Worm (Caenorhabditis elegans): ENCODE data around the gene ssr-2.

Gene ssr-2

DNA sequence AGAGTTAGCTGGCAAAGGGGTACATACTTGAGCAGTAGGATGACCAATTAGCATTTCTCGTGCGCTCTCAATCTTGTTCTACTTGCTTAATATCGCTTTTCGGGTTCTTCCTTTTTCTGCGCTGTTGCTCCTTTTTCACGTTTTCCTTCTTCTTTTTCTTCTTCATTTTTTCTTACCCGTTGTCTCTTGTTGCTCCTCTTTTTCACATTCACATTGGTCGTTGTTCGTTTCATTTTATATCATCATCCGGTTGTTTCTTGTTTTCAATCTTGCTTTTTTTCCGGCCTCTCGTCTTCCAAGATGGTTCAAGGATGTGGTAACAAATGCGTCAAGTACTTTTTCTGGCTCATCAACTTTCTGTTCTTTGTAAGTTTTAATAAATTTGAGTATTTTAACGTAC lies 7.4 kb downstream of the ssr-2 start, which contains the start of gene tsp-6:
TSS of gene tsp-6 (plus strand) at position 301 of the 400 bp plus-strand sequence.
- TF ChIP-seq bed-3 (GFP tag; optimal IDR thresholded peaks at IDR 0.05) (no peak), M03D4.4 (tag; optimal IDR thresholded peaks at IDR 0.05) (no peak), unc-39 (tag; optimal IDR thresholded peaks at IDR 0.05) (no peak), tbx-8 (GFP tag; optimal IDR thresholded peaks at IDR 0.05) (no peak), ztf-11 (tag; optimal IDR thresholded peaks at IDR 0.05) (no peak), mls-2 (tag; optimal IDR thresholded peaks at IDR 0.05) (no peak), blmp-1 (tag; optimal IDR thresholded peaks at IDR 0.05) (no peak), mab-5 (tag; optimal IDR thresholded peaks at IDR 0.05) (no peak), nhr-12 (tag; optimal IDR thresholded peaks at IDR 0.05) (no peak), flh-1 (GFP tag; optimal IDR thresholded peaks at IDR 0.05) (no peak), ceh-43 (GFP tag; optimal IDR thresholded peaks at IDR 0.05) (no peak), sem-2 (GFP tag; optimal IDR thresholded peaks at IDR 0.05) (no peak), cnd-1 (tag; optimal IDR thresholded peaks at IDR 0.05) (no peak), nhr-2 (tag; optimal IDR thresholded peaks at IDR 0.05) (no peak), lin-32 (GFP tag; optimal IDR thresholded peaks at IDR 0.05) (no peak), lsy-2 (tag; optimal IDR thresholded peaks at IDR 0.05) (no peak), ham-2 (GFP tag; optimal IDR thresholded peaks at IDR 0.05) (no peak), elt-1 (tag; optimal IDR thresholded peaks at IDR 0.05; ENCODE audit: borderline replicate concordance, insufficient read depth) (no peak), unc-120 (tag; optimal IDR thresholded peaks at IDR 0.05; ENCODE audit: poor library complexity, severe bottlenecking) (no peak)

DNA sequence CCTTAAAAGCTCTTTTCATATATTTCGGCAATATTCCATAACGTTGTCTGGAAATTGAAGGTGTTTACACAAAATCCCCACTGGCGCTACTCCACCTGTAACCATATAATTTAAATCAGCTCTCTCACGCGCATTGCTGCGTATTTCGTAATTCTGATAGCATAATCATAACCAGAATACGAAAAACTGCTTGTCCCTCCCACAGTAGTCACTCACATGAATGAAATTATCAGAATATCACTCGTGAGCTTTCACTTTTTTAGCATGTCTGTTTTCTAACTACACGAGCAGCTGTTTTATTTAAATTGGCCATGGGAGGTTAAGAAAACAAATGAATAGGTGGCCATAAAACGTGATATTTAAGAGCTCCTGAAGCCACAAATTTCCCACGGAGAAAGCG lies 7.8 kb downstream of the ssr-2 start:
- TF ChIP-seq sptf-1 (tag; optimal IDR thresholded peaks at IDR 0.05) (no peak), mep-1 (tag; optimal IDR thresholded peaks at IDR 0.05) (no peak), lsy-2 (tag; optimal IDR thresholded peaks at IDR 0.05) (no peak), ces-1 (GFP tag; optimal IDR thresholded peaks at IDR 0.05) (no peak), drap-1 (GFP tag; optimal IDR thresholded peaks at IDR 0.05) (no peak), unc-62 (GFP tag; optimal IDR thresholded peaks at IDR 0.05) (no peak), nhr-28 (tag; optimal IDR thresholded peaks at IDR 0.05) (no peak), flh-1 (GFP tag; optimal IDR thresholded peaks at IDR 0.05) (no peak), unc-39 (tag; optimal IDR thresholded peaks at IDR 0.05) (no peak), nhr-237 (tag; optimal IDR thresholded peaks at IDR 0.05) (no peak), hlh-1 (tag; optimal IDR thresholded peaks at IDR 0.05) (no peak), lin-32 (GFP tag; optimal IDR thresholded peaks at IDR 0.05) (no peak), ham-2 (GFP tag; optimal IDR thresholded peaks at IDR 0.05) (no peak), nhr-76 (tag; optimal IDR thresholded peaks at IDR 0.05) (no peak), ceh-43 (GFP tag; optimal IDR thresholded peaks at IDR 0.05) (no peak)

DNA sequence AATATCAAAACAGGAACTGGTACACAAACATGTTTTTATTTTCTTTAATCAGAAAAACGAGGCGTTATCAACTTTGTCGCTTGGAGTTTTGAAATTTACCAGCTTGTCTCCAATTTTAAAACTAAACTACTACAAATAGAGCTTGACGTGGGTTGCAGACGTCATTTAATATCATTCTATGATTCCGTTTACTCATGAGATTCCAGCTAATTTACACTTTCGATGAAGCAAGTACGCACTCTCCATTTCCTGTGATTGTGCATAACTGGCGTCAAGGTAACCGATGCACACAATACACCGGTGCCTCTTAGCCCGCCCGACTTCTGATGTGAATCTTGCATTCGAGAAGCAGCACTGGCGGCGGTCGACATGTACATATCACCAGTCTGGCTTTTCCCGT lies 8.7 kb downstream of the ssr-2 start:
- TF ChIP-seq lin-32 (GFP tag; optimal IDR thresholded peaks at IDR 0.05) (no peak), hlh-1 (tag; optimal IDR thresholded peaks at IDR 0.05) (no peak), blmp-1 (tag; optimal IDR thresholded peaks at IDR 0.05) (no peak), sem-2 (GFP tag; optimal IDR thresholded peaks at IDR 0.05) (no peak), drap-1 (GFP tag; optimal IDR thresholded peaks at IDR 0.05) (no peak), snpc-4 (tag; optimal IDR thresholded peaks at IDR 0.05) (no peak), unc-62 (GFP tag; optimal IDR thresholded peaks at IDR 0.05) (no peak), sptf-1 (tag; optimal IDR thresholded peaks at IDR 0.05) (no peak), unc-120 (tag; optimal IDR thresholded peaks at IDR 0.05; ENCODE audit: poor library complexity, severe bottlenecking) (no peak), ceh-39 (tag; optimal IDR thresholded peaks at IDR 0.05) (no peak), cnd-1 (tag; optimal IDR thresholded peaks at IDR 0.05) (no peak), ceh-43 (GFP tag; optimal IDR thresholded peaks at IDR 0.05) (no peak), zip-8 (tag; optimal IDR thresholded peaks at IDR 0.05) (no peak), ceh-83 (GFP tag; optimal IDR thresholded peaks at IDR 0.05) (no peak), elt-3 (tag; optimal IDR thresholded peaks at IDR 0.05) (no peak), nhr-28 (tag; optimal IDR thresholded peaks at IDR 0.05) (no peak)

DNA sequence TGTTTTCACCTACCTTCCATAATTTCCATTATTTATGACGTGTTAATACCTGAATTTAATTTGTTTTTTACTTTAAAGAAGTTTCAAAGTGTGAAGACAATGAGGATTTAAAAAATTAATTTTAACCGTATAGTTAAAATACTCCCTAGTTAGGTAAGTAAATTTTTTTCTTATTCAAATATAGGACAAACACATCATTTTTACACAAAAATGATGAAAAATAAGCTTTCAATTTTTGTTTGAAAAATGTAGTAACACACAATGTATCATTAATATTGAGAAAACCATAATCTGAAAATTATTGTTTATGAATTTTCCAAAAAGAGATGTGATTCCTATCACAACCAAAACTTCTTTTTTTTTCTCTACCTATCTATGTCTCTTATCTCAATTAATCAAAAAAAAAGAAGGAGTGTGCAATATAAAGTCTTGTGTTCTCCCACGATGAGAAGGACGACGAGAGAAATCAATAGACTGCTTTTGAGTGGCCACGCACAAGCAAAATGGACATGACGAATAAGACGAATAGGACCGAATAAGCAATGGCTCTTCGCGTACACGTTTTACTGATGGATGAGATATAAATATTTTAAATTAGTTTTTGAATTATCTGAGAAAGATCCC lies 13.3 kb downstream of the ssr-2 start, which contains the start of gene C14A11.6:
TSS of gene C14A11.6 (minus strand) at position 51 of the 624 bp plus-strand sequence.
- TF ChIP-seq nhr-28 (tag; optimal IDR thresholded peaks at IDR 0.05) (no peak), ceh-43 (GFP tag; optimal IDR thresholded peaks at IDR 0.05) (no peak), nhr-237 (tag; optimal IDR thresholded peaks at IDR 0.05) (no peak), sem-2 (GFP tag; optimal IDR thresholded peaks at IDR 0.05) (no peak), mep-1 (tag; optimal IDR thresholded peaks at IDR 0.05) (no peak), pha-4 (tag; optimal IDR thresholded peaks at IDR 0.05) (no peak), unc-62 (GFP tag; optimal IDR thresholded peaks at IDR 0.05) (no peak), unc-39 (tag; optimal IDR thresholded peaks at IDR 0.05) (no peak), bed-3 (GFP tag; optimal IDR thresholded peaks at IDR 0.05) (no peak), nhr-12 (tag; optimal IDR thresholded peaks at IDR 0.05) (no peak), mab-5 (tag; optimal IDR thresholded peaks at IDR 0.05) (no peak), tbx-8 (GFP tag; optimal IDR thresholded peaks at IDR 0.05) (no peak), lin-13 (tag; optimal IDR thresholded peaks at IDR 0.05) (no peak), nhr-76 (tag; optimal IDR thresholded peaks at IDR 0.05) (no peak)
